Fruit fly (Drosophila melanogaster) S2 (cell line): Measurements from ENCODE around the gene Or65a.

ENCODE experiments used
- CG8478 ChIP-seq: fragments of >200 bp; optimal IDR thresholded peaks from 2 replicates; lab custom pipeline; 2018
- CTCF ChIP-seq, 2 experiments: fragments of >200 bp; optimal IDR thresholded peaks; 2 replicates each; lab custom pipeline; 2018

dm6 chr3L:6327308-6327707 is 6.9 kb downstream of the Or65a start, which contains the start of gene Or65c:
- TF ChIP-seq CG8478 (no peak), CTCF (optimal IDR thresholded peaks at IDR 0.05; lab: Kevin White, UChicago) (no peak)
